Worm (Caenorhabditis elegans): ENCODE results near the gene C13C4.7.

- no peak for TF ChIP-seq dpff-1 (tag; optimal IDR thresholded peaks at IDR 0.05)
- no peak for TF ChIP-seq hlh-12 (tag; optimal IDR thresholded peaks at IDR 0.05)
- TF ChIP-seq ama-1 (optimal IDR thresholded peaks at IDR 0.05): no peak
- no peak for TF ChIP-seq ama-1 (GFP tag; optimal IDR thresholded peaks at IDR 0.05)
- TF ChIP-seq pha-4 (tag; optimal IDR thresholded peaks at IDR 0.05): no peak
- no peak for TF ChIP-seq attf-6 (GFP tag; IDR thresholded peaks at IDR 0.05)
- no peak for TF ChIP-seq egl-44 (GFP tag; IDR thresholded peaks at IDR 0.05)
- no peak for TF ChIP-seq ztf-28 (GFP tag; IDR thresholded peaks at IDR 0.05)
- TF ChIP-seq K12H6.12 (tag; optimal IDR thresholded peaks at IDR 0.05): no peak
- TF ChIP-seq B0261.1 (tag; optimal IDR thresholded peaks at IDR 0.05): no peak
- TF ChIP-seq madf-3 (GFP tag; IDR thresholded peaks at IDR 0.05): no peak
Measured at ce11 chrV:12114693-12115092, 5.6 kb downstream of the C13C4.7 start, which contains the start of gene spin-1.

Measured in whole organism, young adult.